Fruit fly (Drosophila melanogaster) whole organism, wandering third instar larva: ENCODE data around the gene CG13101.

Experiments
- Dif ChIP-seq: fragments of 200-275, 200-300 bp; sonication (Bioruptor generic); optimal IDR thresholded peaks from 2 replicates; lab custom pipeline; 2018; ENCODE audit warnings: missing biosample characterization, missing genetic modification characterization; ENCODE audit not compliant: partially characterized antibody
- Hr78 ChIP-seq: fragments of >200 bp; optimal IDR thresholded peaks from 2 replicates; lab custom pipeline; 2017; ENCODE audit warnings: missing biosample characterization, missing genetic modification characterization
- N ChIP-seq: fragments of >200 bp; optimal IDR thresholded peaks from 2 replicates; lab custom pipeline; 2018; ENCODE audit warnings: missing biosample characterization, missing external identifiers, missing genetic modification characterization
- OdsH ChIP-seq: fragments of 200-800 bp; sonication (Bioruptor generic); optimal IDR thresholded peaks from 2 replicates; lab custom pipeline; 2016; ENCODE audit warnings: missing biosample characterization, mild to moderate bottlenecking, missing genetic modification characterization
- Vsx2 ChIP-seq: fragments of 200-300, 225-300 bp; sonication (Bioruptor generic); optimal IDR thresholded peaks from 2 replicates; lab custom pipeline; 2018; ENCODE audit warnings: missing biosample characterization, missing genetic modification characterization; ENCODE audit not compliant: partially characterized antibody
- dl ChIP-seq, 2 experiments: fragments of 175-275, 200-275 bp in 1 of 2; fragments of 200-275 bp in 1 of 2; sonication (Bioruptor generic); optimal IDR thresholded peaks; lab custom pipeline; 2018; ENCODE audit warnings: mild to moderate bottlenecking in 2 of 2, missing biosample characterization in 2 of 2, missing genetic modification characterization in 2 of 2, moderate library complexity in 2 of 2; ENCODE audit not compliant: partially characterized antibody in 2 of 2, insufficient read depth in 1 of 2
- dmrt93B ChIP-seq: fragments of 200-800 bp; sonication (Bioruptor generic); optimal IDR thresholded peaks from 2 replicates; lab custom pipeline; 2018; ENCODE audit warnings: missing biosample characterization, mild to moderate bottlenecking, missing genetic modification characterization
- ey ChIP-seq: fragments of 200-800 bp; sonication (Bioruptor generic); optimal IDR thresholded peaks from 2 replicates; lab custom pipeline; 2016; ENCODE audit warnings: missing biosample characterization, missing genetic modification characterization
- fru ChIP-seq: fragments of 200-800 bp; sonication (Bioruptor generic); optimal IDR thresholded peaks from 3 replicates; lab custom pipeline; 2016; ENCODE audit warnings: missing biosample characterization, mild to moderate bottlenecking, missing genetic modification characterization
- lola ChIP-seq: fragments of >200 bp; optimal IDR thresholded peaks from 2 replicates; lab custom pipeline; 2017; ENCODE audit warnings: missing biosample characterization, missing genetic modification characterization
- psq ChIP-seq: fragments of 200-800 bp; sonication (Bioruptor generic); optimal IDR thresholded peaks from 3 replicates; lab custom pipeline; 2017; ENCODE audit warnings: missing biosample characterization, mild to moderate bottlenecking, missing genetic modification characterization, moderate library complexity
- sv ChIP-seq: fragments of 200-800 bp; sonication (Bioruptor generic); optimal IDR thresholded peaks from 3 replicates; lab custom pipeline; 2016; ENCODE audit warnings: missing biosample characterization, missing genetic modification characterization
- tai ChIP-seq: sonication (Bioruptor generic); optimal IDR thresholded peaks from 2 replicates; lab custom pipeline; 2016; ENCODE audit warnings: missing biosample characterization, missing genetic modification characterization

The CG13101 gene

DNA sequence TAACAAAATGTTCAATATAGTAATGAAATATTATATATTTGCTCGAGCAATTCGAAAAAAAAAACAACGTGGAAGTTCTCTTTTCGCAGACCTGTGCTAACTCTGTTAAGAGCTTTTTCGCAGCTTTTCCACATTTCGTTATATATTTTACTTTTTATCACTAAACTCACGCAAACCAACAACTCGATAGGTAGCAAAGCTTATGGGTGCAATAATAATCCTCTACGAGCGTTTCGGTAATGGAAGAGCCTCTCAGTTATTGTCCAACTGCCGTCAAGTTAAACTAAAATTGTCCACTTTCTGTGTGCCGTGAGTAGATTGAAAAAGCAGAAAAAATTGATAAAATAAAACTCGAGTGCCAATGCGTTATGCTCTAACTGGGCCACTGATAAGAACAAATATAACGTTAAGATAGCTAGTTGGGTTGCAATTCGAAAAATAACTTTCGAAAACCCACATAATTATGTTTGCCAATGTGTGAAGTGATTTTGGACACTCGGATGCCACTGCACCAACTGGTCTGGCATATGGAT is 50.9 kb downstream of the CG13101 start, which contains the start of gene Tsp29Fa:
Gene Tsp29Fa, plus strand, starts transcription at position 253 of the 533 bp plus-strand sequence.
- no peak for TF ChIP-seq Vsx2 (GFP tag; lab: Kevin White, UChicago)

DNA sequence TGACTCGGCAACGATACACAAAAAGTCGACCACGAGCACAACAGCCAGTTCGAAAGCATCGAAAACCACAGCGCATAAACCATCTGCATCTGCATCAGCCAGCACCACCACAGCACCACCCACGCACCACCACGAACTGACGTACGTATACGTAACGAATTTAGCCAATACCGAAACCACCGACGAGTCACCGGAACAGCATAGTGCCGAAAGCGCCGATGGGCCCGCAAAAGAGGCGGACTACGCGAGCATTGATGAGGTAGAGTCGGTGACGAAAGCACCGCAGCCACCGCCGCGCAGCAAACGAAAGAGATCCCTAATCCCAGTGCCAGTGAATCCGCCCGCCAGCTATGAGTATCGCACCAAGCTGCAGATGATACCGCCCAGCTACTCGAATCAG is 53.5 kb downstream of the CG13101 start:
- TF ChIP-seq psq (no peak), fru (GFP tag; lab: Kevin White, UChicago) (no peak), tai (GFP tag; lab: Kevin White, UChicago) (no peak), ey (GFP tag; lab: Kevin White, UChicago) (no peak), N (GFP tag; lab: Kevin White, UChicago) (no peak), Dif (GFP tag; lab: Kevin White, UChicago) (no peak), sv (GFP tag; lab: Kevin White, UChicago) (no peak), dmrt93B (GFP tag; lab: Kevin White, UChicago) (no peak), OdsH (GFP tag; lab: Kevin White, UChicago) (no peak), dl (GFP tag; optimal IDR thresholded peaks at IDR 0.05; lab: Kevin White, UChicago; ENCODE audit: insufficient read depth in 1 of 2, partially characterized antibody in 2 of 2) (no peak), lola (GFP tag; lab: Kevin White, UChicago) (no peak), Hr78 (no peak)
